Worm (Caenorhabditis elegans) whole organism, L2 larva: Measurements from ENCODE around the gene aldo-1.

Experiments
- F13H6.1 ChIP-seq: sonication (generic microtip); optimal IDR thresholded peaks from 2 replicates; lab custom pipeline; 2016; ENCODE audit warnings: missing genetic modification characterization, missing compliant biosample characterization
- Y55F3AM.14 ChIP-seq: fragments of 200-800 bp; sonication (Bioruptor generic); optimal IDR thresholded peaks from 2 replicates; lab custom pipeline; 2018; ENCODE audit warnings: mild to moderate bottlenecking, missing genetic modification characterization, missing compliant biosample characterization
- alr-1 ChIP-seq: fragments of 150-350 bp; optimal IDR thresholded peaks from 2 replicates; lab custom pipeline; 2014; ENCODE audit warnings: missing biosample characterization, missing genetic modification characterization
- aly-2 ChIP-seq: fragments of 150-350 bp; optimal IDR thresholded peaks from 2 replicates; lab custom pipeline; 2014; ENCODE audit warnings: missing biosample characterization, missing genetic modification characterization
- ceh-16 ChIP-seq: fragments of 150-350 bp; optimal IDR thresholded peaks from 2 replicates; lab custom pipeline; 2014; ENCODE audit warnings: missing biosample characterization, missing genetic modification characterization
- ceh-82 ChIP-seq: fragments of 150-350 bp; optimal IDR thresholded peaks from 2 replicates; lab custom pipeline; 2014; ENCODE audit warnings: missing biosample characterization, missing genetic modification characterization
- crh-2 ChIP-seq: sonication (generic microtip); optimal IDR thresholded peaks from 2 replicates; lab custom pipeline; 2017; ENCODE audit warnings: missing biosample characterization, missing genetic modification characterization
- dmd-4 ChIP-seq: sonication (generic microtip); optimal IDR thresholded peaks from 2 replicates; lab custom pipeline; 2017; ENCODE audit warnings: missing biosample characterization, missing genetic modification characterization
- egl-27 ChIP-seq: sonication (generic microtip); optimal IDR thresholded peaks from 3 replicates; lab custom pipeline; 2017; ENCODE audit warnings: missing biosample characterization, missing genetic modification reagents, missing genetic modification characterization
- elt-1 ChIP-seq: fragments of 150-350 bp; optimal IDR thresholded peaks from 2 replicates; lab custom pipeline; 2014; ENCODE audit warnings: missing biosample characterization, missing genetic modification characterization
- elt-3 ChIP-seq: sonication (generic microtip); optimal IDR thresholded peaks from 2 replicates; lab custom pipeline; 2017; ENCODE audit warnings: missing biosample characterization, missing genetic modification characterization
- fos-1 ChIP-seq: fragments of 150-350 bp; optimal IDR thresholded peaks from 2 replicates; lab custom pipeline; 2014; ENCODE audit warnings: missing biosample characterization, missing genetic modification characterization
- lin-11 ChIP-seq: fragments of 150-350 bp; sonication (generic microtip); optimal IDR thresholded peaks from 2 replicates; lab custom pipeline; 2014; ENCODE audit warnings: missing biosample characterization, missing genetic modification characterization, inconsistent platforms, mixed read lengths
- lin-13 ChIP-seq: fragments of 150-350 bp; optimal IDR thresholded peaks from 2 replicates; lab custom pipeline; 2014; ENCODE audit warnings: missing biosample characterization, missing genetic modification reagents, missing genetic modification characterization
- lsy-2 ChIP-seq, 2 experiments: fragments of 150-350 bp in 1 of 2; sonication (generic microtip) in 1 of 2; optimal IDR thresholded peaks; 2 replicates each; lab custom pipeline; 2014 to 2017; ENCODE audit warnings: missing biosample characterization in 2 of 2, missing genetic modification characterization in 2 of 2
- mab-5 ChIP-seq: fragments of 150-350 bp; optimal IDR thresholded peaks from 2 replicates; lab custom pipeline; 2014; ENCODE audit warnings: missing biosample characterization, missing genetic modification characterization
- nhr-10 ChIP-seq: sonication (generic microtip); optimal IDR thresholded peaks from 2 replicates; lab custom pipeline; 2017; ENCODE audit warnings: missing biosample characterization, missing genetic modification characterization
- nhr-12 ChIP-seq: fragments of 150-350 bp; optimal IDR thresholded peaks from 2 replicates; lab custom pipeline; 2014; ENCODE audit warnings: missing biosample characterization, missing genetic modification characterization
- nhr-129 ChIP-seq: fragments of 150-350 bp; optimal IDR thresholded peaks from 2 replicates; lab custom pipeline; 2014; ENCODE audit warnings: missing biosample characterization, missing genetic modification characterization
- nhr-21 ChIP-seq: fragments of 150-350 bp; optimal IDR thresholded peaks from 2 replicates; lab custom pipeline; 2014; ENCODE audit warnings: missing biosample characterization, missing genetic modification characterization
- nhr-23 ChIP-seq: fragments of 150-350 bp; optimal IDR thresholded peaks from 2 replicates; lab custom pipeline; 2014; ENCODE audit warnings: missing biosample characterization, missing genetic modification reagents, missing genetic modification characterization
- nhr-237 ChIP-seq: fragments of 150-350 bp; optimal IDR thresholded peaks from 2 replicates; lab custom pipeline; 2014; ENCODE audit warnings: missing biosample characterization, missing genetic modification characterization
- nhr-25 ChIP-seq: fragments of 150-350 bp; sonication (generic microtip); optimal IDR thresholded peaks from 3 replicates; lab custom pipeline; 2014; ENCODE audit warnings: missing biosample characterization, missing genetic modification characterization
- nhr-6 ChIP-seq: fragments of 150-350 bp; optimal IDR thresholded peaks from 2 replicates; lab custom pipeline; 2014; ENCODE audit warnings: missing biosample characterization, missing genetic modification characterization
- nhr-77 ChIP-seq: fragments of 150-350 bp; optimal IDR thresholded peaks from 2 replicates; lab custom pipeline; 2014; ENCODE audit warnings: missing biosample characterization, missing genetic modification characterization
- peb-1 ChIP-seq: fragments of 150-350 bp; optimal IDR thresholded peaks from 2 replicates; lab custom pipeline; 2014; ENCODE audit warnings: missing biosample characterization, missing genetic modification characterization
- skn-1 ChIP-seq: sonication (generic microtip); optimal IDR thresholded peaks from 2 replicates; lab custom pipeline; 2017; ENCODE audit warnings: missing biosample characterization, missing genetic modification characterization
- sma-3 ChIP-seq: sonication (generic microtip); optimal IDR thresholded peaks from 2 replicates; lab custom pipeline; 2016; ENCODE audit warnings: missing genetic modification reagents, missing genetic modification characterization, missing compliant biosample characterization
- sma-9 ChIP-seq, 2 experiments: fragments of 150-350 bp in 1 of 2; sonication (generic microtip) in 1 of 2; optimal IDR thresholded peaks; 2 replicates each; lab custom pipeline; 2014 to 2016; ENCODE audit warnings: missing genetic modification characterization in 2 of 2, mild to moderate bottlenecking in 1 of 2, missing biosample characterization in 1 of 2, missing compliant biosample characterization in 1 of 2, missing genetic modification reagents in 1 of 2, moderate library complexity in 1 of 2
- snpc-4 ChIP-seq: fragments of 150-350 bp; optimal IDR thresholded peaks from 2 replicates; lab custom pipeline; 2014; ENCODE audit warnings: missing biosample characterization, missing genetic modification characterization
- unc-62 ChIP-seq: fragments of 150-350 bp; optimal IDR thresholded peaks from 2 replicates; lab custom pipeline; 2014; ENCODE audit warnings: missing biosample characterization, missing genetic modification reagents, missing genetic modification characterization
- ztf-11 ChIP-seq: sonication (generic microtip); optimal IDR thresholded peaks from 2 replicates; lab custom pipeline; 2017; ENCODE audit warnings: missing biosample characterization, missing genetic modification characterization

The aldo-1 gene

ce11 chrIII:13530017-13530416, 34.7 kb downstream of the aldo-1 start (continued):
- TF ChIP-seq mab-5 (tag; lab: Kevin White, UChicago) (peak; percentile 3), sma-3 (no peak), sma-9 (GFP tag; optimal IDR thresholded peaks at IDR 0.05; lab: Kevin White, UChicago) (peak; percentile 50), sma-9 (tag; optimal IDR thresholded peaks at IDR 0.05; lab: Kevin White, UChicago) (no peak), lin-11 (peak; percentile 71), nhr-237 (tag; lab: Kevin White, UChicago) (no peak), unc-62 (GFP tag; lab: Kevin White, UChicago) (no peak), lin-13 (GFP tag; lab: Kevin White, UChicago) (peak; percentile 76), nhr-77 (no peak), nhr-23 (tag; lab: Kevin White, UChicago) (no peak), nhr-6 (tag; lab: Kevin White, UChicago) (no peak), ceh-82 (tag; lab: Kevin White, UChicago) (no peak), dmd-4 (tag; lab: Kevin White, UChicago) (no peak), crh-2 (tag; lab: Kevin White, UChicago) (peak; percentile 70), elt-1 (no peak), egl-27 (tag; lab: Kevin White, UChicago) (no peak), F13H6.1 (tag; lab: Kevin White, UChicago) (peak; percentile 41)
- TF ChIP-seq, all 48 proteins: peak for 16

DNA sequence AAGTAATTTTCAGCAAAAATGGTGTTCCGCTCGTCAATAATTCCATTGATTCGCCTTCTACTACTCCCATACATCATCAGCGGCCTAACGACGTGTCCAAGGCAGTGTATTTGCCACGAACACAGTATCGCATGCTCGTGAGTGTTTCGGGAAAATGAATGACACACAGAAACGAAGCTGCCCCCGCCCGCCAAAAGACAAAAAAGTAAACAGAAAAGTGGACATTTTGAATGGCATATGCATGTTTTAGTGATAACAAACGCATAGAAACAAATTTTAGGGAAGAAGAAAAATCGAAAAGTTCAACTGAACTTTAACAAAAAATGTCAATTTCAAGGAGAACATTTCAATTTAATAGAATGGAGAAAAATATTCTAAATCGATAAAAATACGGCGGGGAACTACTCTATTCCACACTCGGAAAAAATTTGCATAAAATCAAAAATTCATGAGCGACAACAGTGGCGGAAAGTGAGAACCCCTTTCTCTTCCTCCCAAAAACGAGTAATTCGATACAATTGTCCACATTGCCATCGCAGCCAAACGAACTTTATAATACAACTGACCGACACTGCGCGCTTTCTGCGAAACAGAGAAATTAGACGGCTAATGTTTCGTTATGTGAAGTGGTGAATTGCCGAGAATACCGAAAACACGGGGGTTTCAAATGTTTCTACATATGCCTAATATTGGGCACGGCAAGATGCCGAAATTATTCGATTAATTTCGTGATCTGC, 36.1 kb downstream of the aldo-1 start:
- TF ChIP-seq elt-3 (tag; lab: Kevin White, UChicago) (no peak), fos-1 (tag; lab: Kevin White, UChicago) (peak; percentile 74)

- TF ChIP-seq snpc-4 (tag; lab: Kevin White, UChicago) = no peak
- TF ChIP-seq lin-13 (GFP tag; lab: Kevin White, UChicago) = no peak
- no peak for TF ChIP-seq elt-1
- TF ChIP-seq fos-1 (tag; lab: Kevin White, UChicago) = peak; percentile 74
- no peak for TF ChIP-seq F13H6.1 (tag; lab: Kevin White, UChicago)
- peak; percentile 9 for TF ChIP-seq sma-9 (GFP tag; optimal IDR thresholded peaks at IDR 0.05; lab: Kevin White, UChicago)
- TF ChIP-seq sma-9 (tag; optimal IDR thresholded peaks at IDR 0.05; lab: Kevin White, UChicago) = no peak
- TF ChIP-seq ceh-82 (tag; lab: Kevin White, UChicago) = no peak
- TF ChIP-seq nhr-12 = no peak
- no peak for TF ChIP-seq nhr-237 (tag; lab: Kevin White, UChicago)
Measured at ce11 chrIII:13527424-13528097, 37.2 kb downstream of the aldo-1 start, which contains the start of gene lron-13. Gene lron-13, plus strand, starts transcription at chrIII:13527438.

ce11 chrIII:13526702-13527101, 38.0 kb downstream of the aldo-1 start:
- TF ChIP-seq lsy-2 (tag; optimal IDR thresholded peaks at IDR 0.05; lab: Kevin White, UChicago) (no peak), unc-62 (GFP tag; lab: Kevin White, UChicago) (no peak), mab-5 (tag; lab: Kevin White, UChicago) (no peak), F13H6.1 (tag; lab: Kevin White, UChicago) (no peak), nhr-25 (tag; lab: Kevin White, UChicago) (no peak), nhr-10 (tag; lab: Kevin White, UChicago) (no peak), nhr-6 (tag; lab: Kevin White, UChicago) (no peak), ceh-16 (no peak), fos-1 (tag; lab: Kevin White, UChicago) (no peak), nhr-129 (no peak), peb-1 (no peak), nhr-21 (no peak), skn-1 (no peak), aly-2 (tag; lab: Kevin White, UChicago) (no peak), alr-1 (tag; lab: Kevin White, UChicago) (no peak), elt-3 (tag; lab: Kevin White, UChicago) (no peak), ztf-11 (tag; lab: Kevin White, UChicago) (no peak), Y55F3AM.14 (GFP tag; lab: Kevin White, UChicago) (no peak), snpc-4 (tag; lab: Kevin White, UChicago) (no peak)
